Fruit fly (Drosophila melanogaster) whole organism, embryonic: ENCODE results near the gene CG11723.
A peak's percentile ranks its signal among the peaks of the same experiment; 100 is the strongest.

Source experiments
- B-H2 ChIP-seq: fragments of 200-800 bp; sonication (Bioruptor generic); optimal IDR thresholded peaks from 2 replicates; lab custom pipeline; 2018; ENCODE audit warnings: missing biosample characterization, mild to moderate bottlenecking, missing genetic modification characterization
- Bdp1 ChIP-seq: fragments of 200-800 bp; sonication (Bioruptor generic); optimal IDR thresholded peaks from 3 replicates; lab custom pipeline; 2016; ENCODE audit warnings: missing biosample characterization, missing genetic modification characterization
- Bteb2 ChIP-seq: fragments of 200-800 bp; sonication (Bioruptor generic); optimal IDR thresholded peaks from 2 replicates; lab custom pipeline; 2016; ENCODE audit warnings: missing biosample characterization, missing genetic modification characterization
- CG10147 ChIP-seq: fragments of 200-800 bp; sonication (Bioruptor generic); optimal IDR thresholded peaks from 2 replicates; lab custom pipeline; 2019; ENCODE audit warnings: missing biosample characterization, mild to moderate bottlenecking, missing genetic modification characterization, moderate library complexity
- CG10543 ChIP-seq: fragments of 200-800 bp; sonication (Bioruptor generic); optimal IDR thresholded peaks from 3 replicates; lab custom pipeline; 2017; ENCODE audit warnings: missing biosample characterization, mild to moderate bottlenecking, missing genetic modification characterization, moderate library complexity
- CG10979 ChIP-seq: fragments of 200-800 bp; sonication (Bioruptor generic); optimal IDR thresholded peaks from 2 replicates; lab custom pipeline; 2018; ENCODE audit warnings: missing biosample characterization, mild to moderate bottlenecking, missing genetic modification characterization, moderate library complexity
- CG11723 ChIP-seq: fragments of 200-800 bp; sonication (Bioruptor generic); optimal IDR thresholded peaks from 2 replicates; lab custom pipeline; 2017; ENCODE audit warnings: missing biosample characterization, mild to moderate bottlenecking, missing genetic modification characterization
- CG13894 ChIP-seq: fragments of 200-800 bp; sonication (Bioruptor generic); optimal IDR thresholded peaks from 3 replicates; lab custom pipeline; 2018; ENCODE audit warnings: missing biosample characterization, mild to moderate bottlenecking, missing genetic modification characterization, moderate library complexity
- CG15479 ChIP-seq: fragments of 200-800 bp; sonication (Bioruptor generic); optimal IDR thresholded peaks from 3 replicates; lab custom pipeline; 2019; ENCODE audit warnings: missing biosample characterization, mild to moderate bottlenecking, missing genetic modification characterization, moderate library complexity
- CG17568 ChIP-seq: fragments of 200-800 bp; sonication (Bioruptor generic); optimal IDR thresholded peaks from 2 replicates; lab custom pipeline; 2018; ENCODE audit warnings: missing biosample characterization, mild to moderate bottlenecking, missing genetic modification characterization, moderate library complexity
- CG1832 ChIP-seq: fragments of 200-800 bp; sonication (Bioruptor generic); optimal IDR thresholded peaks from 2 replicates; lab custom pipeline; 2017; ENCODE audit warnings: missing biosample characterization, mild to moderate bottlenecking, missing genetic modification characterization, inconsistent platforms
- CG2678 ChIP-seq: fragments of 200-800 bp; sonication (Bioruptor generic); optimal IDR thresholded peaks from 3 replicates; lab custom pipeline; 2019; ENCODE audit warnings: missing biosample characterization, mild to moderate bottlenecking, missing genetic modification characterization, moderate library complexity
- CG2875 ChIP-seq: fragments of 200-800 bp; sonication (Bioruptor generic); optimal IDR thresholded peaks from 2 replicates; lab custom pipeline; 2017; ENCODE audit warnings: missing biosample characterization, mild to moderate bottlenecking, missing genetic modification characterization, missing genetic modification reagents
- CG30020 ChIP-seq: fragments of 200-800 bp; optimal IDR thresholded peaks from 2 replicates; lab custom pipeline; 2019; ENCODE audit warnings: missing biosample characterization, mild to moderate bottlenecking, missing genetic modification characterization, moderate library complexity
- CG3407 ChIP-seq: fragments of 200-800 bp; sonication (Bioruptor generic); optimal IDR thresholded peaks from 2 replicates; lab custom pipeline; 2018; ENCODE audit warnings: missing biosample characterization, mild to moderate bottlenecking, missing genetic modification characterization
- CG4424 ChIP-seq: fragments of 200-800 bp; sonication (Bioruptor generic); optimal IDR thresholded peaks from 3 replicates; lab custom pipeline; 2016; ENCODE audit warnings: missing biosample characterization, missing genetic modification characterization
- CG6854 ChIP-seq: fragments of 200-800 bp; sonication (Bioruptor generic); optimal IDR thresholded peaks from 3 replicates; lab custom pipeline; 2017; ENCODE audit warnings: missing biosample characterization, mild to moderate bottlenecking, missing genetic modification characterization
- CG9215 ChIP-seq: fragments of 200-800 bp; sonication (Bioruptor generic); IDR thresholded peaks from 2 replicates; pipeline ENCODE4 v1.3.6; 2022; ENCODE audit warnings: missing biosample characterization, missing genetic modification characterization
- Dad ChIP-seq: fragments of 200-800 bp; sonication (Bioruptor generic); optimal IDR thresholded peaks from 3 replicates; lab custom pipeline; 2016; ENCODE audit warnings: missing biosample characterization, missing genetic modification characterization
- Dip3 ChIP-seq: fragments of 200-800 bp; sonication (Bioruptor generic); optimal IDR thresholded peaks from 3 replicates; lab custom pipeline; 2016; ENCODE audit warnings: missing biosample characterization, missing genetic modification characterization
- Doc2 ChIP-seq: fragments of 200-800 bp; sonication (Bioruptor generic); IDR thresholded peaks from 2 replicates; pipeline ENCODE4 v1.3.6; 2022; ENCODE audit warnings: missing biosample characterization, missing genetic modification characterization
- Ets97D ChIP-seq: fragments of 200-800 bp; sonication (Bioruptor generic); optimal IDR thresholded peaks from 3 replicates; lab custom pipeline; 2016; ENCODE audit warnings: missing biosample characterization, missing genetic modification characterization
- Fer2 ChIP-seq: fragments of 200-800 bp; sonication (Bioruptor generic); optimal IDR thresholded peaks from 2 replicates; lab custom pipeline; 2018; ENCODE audit warnings: missing biosample characterization, mild to moderate bottlenecking, missing genetic modification characterization, moderate library complexity
- H15 ChIP-seq: fragments of 200-800 bp; sonication (Bioruptor generic); IDR thresholded peaks from 3 replicates; pipeline ENCODE4 v1.3.6; 2022; ENCODE audit warnings: missing biosample characterization, missing genetic modification characterization
- Hand ChIP-seq: fragments of 200-800 bp; sonication (Bioruptor generic); optimal IDR thresholded peaks from 2 replicates; lab custom pipeline; 2017; ENCODE audit warnings: mild to moderate bottlenecking, missing biosample characterization, missing genetic modification reagents, missing genetic modification characterization
- MBD-R2 ChIP-seq: fragments of 200-800 bp; sonication (Bioruptor generic); IDR thresholded peaks from 2 replicates; pipeline ENCODE4 v1.3.6; 2022; ENCODE audit warnings: missing biosample characterization, missing genetic modification characterization
- Med ChIP-seq: fragments of 200-800 bp; sonication (Bioruptor generic); peaks from one replicate; lab custom pipeline; 2016; ENCODE audit warnings: missing biosample characterization, missing genetic modification characterization, mild to moderate bottlenecking, inconsistent platforms, moderate library complexity
- Pdp1 ChIP-seq, 2 experiments: fragments of 200-800 bp; sonication (Bioruptor generic); optimal IDR thresholded peaks; 3 replicates each; lab custom pipeline; 2016; ENCODE audit warnings: missing biosample characterization in 2 of 2, missing genetic modification characterization in 2 of 2, mild to moderate bottlenecking in 1 of 2, moderate library complexity in 1 of 2
- Ptx1 ChIP-seq: fragments of 200-800 bp; sonication (Bioruptor generic); IDR thresholded peaks from 2 replicates; pipeline ENCODE4 v1.3.6; 2022; ENCODE audit warnings: missing biosample characterization, missing genetic modification characterization
- Sox102F ChIP-seq: fragments of 200-800 bp; sonication (Bioruptor generic); optimal IDR thresholded peaks from 2 replicates; lab custom pipeline; 2018; ENCODE audit warnings: missing biosample characterization, mild to moderate bottlenecking, missing genetic modification characterization, moderate library complexity
- Tbp ChIP-seq: fragments of >200 bp; optimal IDR thresholded peaks from 2 replicates; lab custom pipeline; 2018; ENCODE audit warnings: missing biosample characterization, missing genetic modification characterization
- az2 ChIP-seq: fragments of 200-800 bp; sonication (Bioruptor generic); optimal IDR thresholded peaks from 3 replicates; lab custom pipeline; 2016; ENCODE audit warnings: missing biosample characterization, missing genetic modification characterization
- disco-r ChIP-seq: fragments of 200-800 bp; sonication (Bioruptor generic); optimal IDR thresholded peaks from 2 replicates; lab custom pipeline; 2016; ENCODE audit warnings: missing biosample characterization, missing genetic modification characterization
- fd64A ChIP-seq: fragments of 200-800 bp; sonication (Bioruptor generic); optimal IDR thresholded peaks from 3 replicates; lab custom pipeline; 2018; ENCODE audit warnings: missing biosample characterization, mild to moderate bottlenecking, missing genetic modification characterization
- grn ChIP-seq: fragments of 200-800 bp; sonication (Bioruptor generic); optimal IDR thresholded peaks from 3 replicates; lab custom pipeline; 2017; ENCODE audit warnings: missing biosample characterization, missing genetic modification characterization
- gsb-n ChIP-seq: fragments of 200-800 bp; sonication (Bioruptor generic); optimal IDR thresholded peaks from 3 replicates; lab custom pipeline; 2018; ENCODE audit warnings: missing biosample characterization, mild to moderate bottlenecking, missing genetic modification characterization
- hkb ChIP-seq, 2 experiments: fragments of 200-800 bp in 1 of 2; fragments of >200 bp in 1 of 2; sonication (Bioruptor generic) in 1 of 2; IDR thresholded peaks in 1 of 2; optimal IDR thresholded peaks in 1 of 2; 2 replicates each; pipeline versions ENCODE4 v1.3.6 to Lab custom; 2017 to 2022; ENCODE audit warnings: missing biosample characterization in 1 of 2, missing genetic modification characterization in 1 of 2
- insv ChIP-seq, 2 experiments: fragments of 200-800 bp; sonication (Bioruptor generic); optimal IDR thresholded peaks; 3 replicates each; lab custom pipeline; 2016 to 2018; ENCODE audit warnings: missing biosample characterization in 2 of 2, missing genetic modification characterization in 2 of 2
- mirr ChIP-seq: fragments of 200-800 bp; sonication (Bioruptor generic); optimal IDR thresholded peaks from 3 replicates; lab custom pipeline; 2018; ENCODE audit warnings: missing biosample characterization, mild to moderate bottlenecking, missing genetic modification characterization
- nau ChIP-seq: fragments of 200-800 bp; sonication (Bioruptor generic); optimal IDR thresholded peaks from 3 replicates; lab custom pipeline; 2017; ENCODE audit warnings: missing biosample characterization, mild to moderate bottlenecking, missing genetic modification characterization, missing genetic modification reagents
- peb ChIP-seq: fragments of 200-800 bp; sonication (Bioruptor generic); IDR thresholded peaks from 2 replicates; pipeline ENCODE4 v1.3.6; 2022; ENCODE audit warnings: missing biosample characterization, missing genetic modification characterization
- pfk ChIP-seq: fragments of 200-800 bp; sonication (Bioruptor generic); optimal IDR thresholded peaks from 2 replicates; lab custom pipeline; 2018; ENCODE audit warnings: missing biosample characterization, mild to moderate bottlenecking, missing genetic modification characterization, moderate library complexity
- pzg ChIP-seq: fragments of 200-800 bp; sonication (Bioruptor generic); optimal IDR thresholded peaks from 3 replicates; lab custom pipeline; 2018; ENCODE audit warnings: missing biosample characterization, mild to moderate bottlenecking, missing genetic modification characterization, moderate library complexity
- repo ChIP-seq: fragments of 200-800 bp; sonication (Bioruptor generic); optimal IDR thresholded peaks from 2 replicates; lab custom pipeline; 2016; ENCODE audit warnings: missing biosample characterization, missing genetic modification characterization
- scrt ChIP-seq: fragments of 200-800 bp; sonication (Bioruptor generic); optimal IDR thresholded peaks from 2 replicates; lab custom pipeline; 2018; ENCODE audit warnings: missing biosample characterization, mild to moderate bottlenecking, missing genetic modification characterization, moderate library complexity
- sens-2 ChIP-seq: fragments of 200-800 bp; sonication (Bioruptor generic); IDR thresholded peaks from 2 replicates; pipeline ENCODE4 v1.3.6; 2022; ENCODE audit warnings: missing biosample characterization, missing genetic modification characterization
- sima ChIP-seq: fragments of 200-800 bp; sonication (Bioruptor generic); optimal IDR thresholded peaks from 2 replicates; lab custom pipeline; 2016; ENCODE audit warnings: missing biosample characterization, missing genetic modification characterization
- sr ChIP-seq: fragments of 200-800 bp; sonication (Bioruptor generic); IDR thresholded peaks from 3 replicates; pipeline ENCODE4 v1.3.6; 2022; ENCODE audit warnings: missing biosample characterization, missing genetic modification characterization
- vfl ChIP-seq: fragments of 200-800 bp; sonication (Bioruptor generic); optimal IDR thresholded peaks from 2 replicates; lab custom pipeline; 2016; ENCODE audit warnings: missing biosample characterization, missing genetic modification characterization
- z ChIP-seq: fragments of 200-800 bp; sonication (Bioruptor generic); IDR thresholded peaks from 3 replicates; pipeline ENCODE4 v1.3.6; 2022; ENCODE audit warnings: missing biosample characterization, missing genetic modification characterization

CG11723 gene

DNA sequence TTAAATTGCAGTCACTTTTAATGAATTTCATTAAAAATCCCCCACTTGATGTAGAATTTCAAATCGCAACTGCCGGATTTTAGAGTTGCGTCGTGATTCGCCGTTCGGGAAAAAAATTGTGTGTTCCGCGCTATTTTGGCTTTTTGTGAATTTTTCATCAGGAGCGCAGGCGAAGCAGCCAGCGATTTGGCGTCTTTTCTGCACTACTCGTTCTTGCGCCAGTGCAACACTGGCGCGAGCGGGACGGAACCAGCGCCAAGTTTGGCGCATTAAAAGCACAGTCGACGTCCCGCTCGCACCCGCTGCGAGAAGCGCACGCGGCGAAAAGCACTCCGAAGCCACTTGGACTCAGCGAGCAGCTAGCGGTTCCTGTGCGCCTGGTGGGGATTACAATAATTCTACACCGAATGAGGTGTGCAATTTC lies 46.3 kb upstream of the CG11723 start (continued):
- TF ChIP-seq z (GFP tag; lab: Robert Waterston, UW) (no peak), Sox102F (GFP tag; lab: Kevin White, UChicago) (no peak), CG10543 (peak; percentile 96), CG2678 (tag; lab: Kevin White, UChicago) (peak; percentile 50), az2 (no peak), insv (GFP tag; optimal IDR thresholded peaks at IDR 0.05; lab: Kevin White, UChicago) (no peak), Ets97D (GFP tag; lab: Kevin White, UChicago) (peak; percentile 79), CG1832 (GFP tag; lab: Kevin White, UChicago) (peak; percentile 96), fd64A (GFP tag; lab: Kevin White, UChicago) (peak; percentile 21), Dip3 (GFP tag; lab: Kevin White, UChicago) (no peak), peb (GFP tag; lab: Robert Waterston, UW) (no peak), CG2875 (peak; percentile 40), Bteb2 (GFP tag; lab: Kevin White, UChicago) (no peak), CG4424 (GFP tag; lab: Kevin White, UChicago) (no peak), Tbp (no peak), MBD-R2 (no peak), Med (GFP tag; lab: Kevin White, UChicago) (peak; percentile 88), CG6854 (GFP tag; lab: Kevin White, UChicago) (peak; percentile 53), CG10979 (tag; lab: Kevin White, UChicago) (peak; percentile 22), mirr (GFP tag; lab: Kevin White, UChicago) (peak; percentile 79), sr (GFP tag; lab: Robert Waterston, UW) (no peak), CG15479 (GFP tag; lab: Kevin White, UChicago) (no peak), Doc2 (GFP tag; lab: Robert Waterston, UW) (no peak), Hand (GFP tag; lab: Kevin White, UChicago) (no peak), gsb-n (tag; lab: Kevin White, UChicago) (peak; percentile 38), vfl (GFP tag; lab: Kevin White, UChicago) (peak; percentile 26), CG13894 (tag; lab: Kevin White, UChicago) (peak; percentile 92), CG11723 (GFP tag; lab: Kevin White, UChicago) (peak; percentile 49), Pdp1 (GFP tag; optimal IDR thresholded peaks at IDR 0.05; lab: Kevin White, UChicago) (peak in 1 of 2 experiments; percentile 73), CG17568 (GFP tag; lab: Kevin White, UChicago) (peak; percentile 17), hkb (optimal IDR thresholded peaks at IDR 0.05; lab: Kevin White, UChicago) (peak; percentile 79), hkb (GFP tag; IDR thresholded peaks at IDR 0.05; lab: Robert Waterston, UW) (no peak)

dm6 chr2L:2192123-2192601 lies 45.1 kb upstream of the CG11723 start, which contains the start of gene CG10874:
Gene CG10874 (minus strand): TSS chr2L:2192386.
- TF ChIP-seq nau (GFP tag; lab: Kevin White, UChicago) (no peak), Dad (no peak), B-H2 (GFP tag; lab: Kevin White, UChicago) (peak; percentile 61), grn (no peak), sens-2 (no peak), Bdp1 (GFP tag; lab: Kevin White, UChicago) (no peak), disco-r (no peak), CG3407 (GFP tag; lab: Kevin White, UChicago) (no peak), pfk (no peak), Fer2 (tag; lab: Kevin White, UChicago) (no peak), Hand (GFP tag; lab: Kevin White, UChicago) (no peak), CG10979 (tag; lab: Kevin White, UChicago) (peak; percentile 4), CG9215 (GFP tag; lab: Robert Waterston, UW) (no peak), CG30020 (tag; lab: Kevin White, UChicago) (peak; percentile 17), scrt (GFP tag; lab: Kevin White, UChicago) (no peak), sima (GFP tag; lab: Kevin White, UChicago) (no peak), H15 (GFP tag; lab: Robert Waterston, UW) (no peak), Ptx1 (GFP tag; lab: Robert Waterston, UW) (no peak), CG10147 (no peak), repo (GFP tag; lab: Kevin White, UChicago) (no peak), pzg (GFP tag; lab: Kevin White, UChicago) (peak; percentile 98)
